Worm (Caenorhabditis elegans) whole organism, early embryonic: ENCODE measurements around the gene F46E10.18.

Experiments used
- B0310.2 ChIP-seq: sonication (generic microtip); optimal IDR thresholded peaks from 2 replicates; lab custom pipeline; 2016; ENCODE audit warnings: mild to moderate bottlenecking, missing genetic modification characterization, missing compliant biosample characterization
- F13C5.2 ChIP-seq: sonication (generic microtip); optimal IDR thresholded peaks from 2 replicates; lab custom pipeline; 2017; ENCODE audit warnings: mild to moderate bottlenecking, missing genetic modification characterization, inconsistent platforms, missing compliant biosample characterization
- aly-1 ChIP-seq: sonication (generic microtip); optimal IDR thresholded peaks from 2 replicates; lab custom pipeline; 2016; ENCODE audit warnings: missing genetic modification characterization, missing compliant biosample characterization
- ama-1 ChIP-seq: fragments of 150-350 bp; optimal IDR thresholded peaks from 2 replicates; lab custom pipeline; 2014
- ceh-13 ChIP-seq: fragments of 200-800 bp; sonication (Bioruptor generic); optimal IDR thresholded peaks from 2 replicates; lab custom pipeline; 2018; ENCODE audit warnings: mild to moderate bottlenecking, missing genetic modification characterization, missing compliant biosample characterization
- ceh-36 ChIP-seq: sonication (generic microtip); optimal IDR thresholded peaks from 2 replicates; lab custom pipeline; 2016; ENCODE audit warnings: missing genetic modification characterization, inconsistent platforms, missing compliant biosample characterization
- ets-7 ChIP-seq: sonication (generic microtip); optimal IDR thresholded peaks from 2 replicates; lab custom pipeline; 2016; ENCODE audit warnings: missing genotype, missing genetic modification characterization, missing compliant biosample characterization
- flt-1 ChIP-seq: fragments of 200-800 bp; sonication (Bioruptor generic); IDR thresholded peaks from 2 replicates; pipeline ENCODE4 v1.3.6; 2022; ENCODE audit warnings: missing genetic modification characterization, missing compliant biosample characterization
- hmbx-1 ChIP-seq: sonication (generic microtip); optimal IDR thresholded peaks from 2 replicates; lab custom pipeline; 2016; ENCODE audit warnings: mild to moderate bottlenecking, missing genetic modification characterization, missing compliant biosample characterization
- hmg-4 ChIP-seq: fragments of 200-800 bp; sonication (Bioruptor generic); optimal IDR thresholded peaks from 2 replicates; lab custom pipeline; 2018; ENCODE audit warnings: mild to moderate bottlenecking, missing genetic modification characterization, missing compliant biosample characterization
- hnd-1 ChIP-seq: sonication (generic microtip); optimal IDR thresholded peaks from 2 replicates; lab custom pipeline; 2016; ENCODE audit warnings: missing genetic modification characterization, missing compliant biosample characterization
- pes-1 ChIP-seq: fragments of 200-800 bp; sonication (Bioruptor generic); IDR thresholded peaks from 2 replicates; pipeline ENCODE4 v1.3.6; 2022; ENCODE audit warnings: missing genetic modification reagents, missing genetic modification characterization, missing compliant biosample characterization
- scrt-1 ChIP-seq: fragments of 200-800 bp; sonication (Bioruptor generic); IDR thresholded peaks from 2 replicates; pipeline ENCODE4 v1.3.6; 2022; ENCODE audit warnings: missing genetic modification characterization, missing compliant biosample characterization
- sea-1 ChIP-seq: fragments of 200-800 bp; sonication (Bioruptor generic); conservative IDR thresholded peaks from 2 replicates; pipeline ENCODE4 v1.3.6; 2022; ENCODE audit warnings: missing genetic modification characterization, missing compliant biosample characterization
- tbx-11 ChIP-seq: fragments of 200-800 bp; sonication (Bioruptor generic); IDR thresholded peaks from 2 replicates; pipeline ENCODE4 v1.3.6; 2022; ENCODE audit warnings: missing genetic modification characterization, missing compliant biosample characterization
- tbx-37 ChIP-seq: fragments of 200-800 bp; sonication (Bioruptor generic); conservative IDR thresholded peaks from 2 replicates; pipeline ENCODE4 v1.3.6; 2022; ENCODE audit warnings: missing genetic modification reagents, missing genetic modification characterization, missing compliant biosample characterization
- tra-4 ChIP-seq: sonication (generic microtip); optimal IDR thresholded peaks from 2 replicates; lab custom pipeline; 2017; ENCODE audit warnings: missing genetic modification characterization, missing compliant biosample characterization

The F46E10.18 gene

ce11 chrV:6506238-6506956, 14.4 kb upstream of the F46E10.18 start:
- TF ChIP-seq tbx-11 (GFP tag; lab: Robert Waterston, UW) = no peak

ce11 chrV:6508703-6509102, 12.1 kb upstream of the F46E10.18 start, which contains the start of gene ubh-3:
Gene ubh-3, minus strand, starts transcription at chrV:6508803.
- TF ChIP-seq ets-7 (tag; lab: Kevin White, UChicago) (no peak), tra-4 (no peak), hmg-4 (no peak), flt-1 (GFP tag; lab: Robert Waterston, UW) (no peak), pes-1 (GFP tag; lab: Robert Waterston, UW) (no peak), scrt-1 (GFP tag; lab: Robert Waterston, UW) (no peak), ama-1 (no peak), tbx-11 (GFP tag; lab: Robert Waterston, UW) (no peak), ceh-36 (tag; lab: Kevin White, UChicago) (no peak), aly-1 (no peak), tbx-37 (GFP tag; lab: Robert Waterston, UW) (no peak), hmbx-1 (tag; lab: Kevin White, UChicago) (no peak), sea-1 (GFP tag; lab: Robert Waterston, UW) (no peak), F13C5.2 (tag; lab: Kevin White, UChicago) (no peak), B0310.2 (no peak), ceh-13 (GFP tag; lab: Kevin White, UChicago) (no peak), hnd-1 (tag; lab: Kevin White, UChicago) (no peak)

- TF ChIP-seq tbx-11 (GFP tag; lab: Robert Waterston, UW) = no peak
- no peak for TF ChIP-seq hmbx-1 (tag; lab: Kevin White, UChicago)
- TF ChIP-seq F13C5.2 (tag; lab: Kevin White, UChicago) = no peak
- no peak for TF ChIP-seq sea-1 (GFP tag; lab: Robert Waterston, UW)
- no peak for TF ChIP-seq hmg-4
- TF ChIP-seq aly-1 = no peak
- no peak for TF ChIP-seq tra-4
- TF ChIP-seq scrt-1 (GFP tag; lab: Robert Waterston, UW) = no peak
- no peak for TF ChIP-seq pes-1 (GFP tag; lab: Robert Waterston, UW)
- TF ChIP-seq ets-7 (tag; lab: Kevin White, UChicago) = no peak
- TF ChIP-seq flt-1 (GFP tag; lab: Robert Waterston, UW) = no peak
- no peak for TF ChIP-seq ceh-36 (tag; lab: Kevin White, UChicago)
- no peak for TF ChIP-seq hnd-1 (tag; lab: Kevin White, UChicago)
- TF ChIP-seq ceh-13 (GFP tag; lab: Kevin White, UChicago) = no peak
Measured at ce11 chrV:6509717-6510116, 11.1 kb upstream of the F46E10.18 start, which contains the start of gene ubh-2. Gene ubh-2, minus strand, starts transcription at chrV:6509817.

- no peak for TF ChIP-seq pes-1 (GFP tag; lab: Robert Waterston, UW)
- TF ChIP-seq ceh-36 (tag; lab: Kevin White, UChicago) = no peak
- no peak for TF ChIP-seq aly-1
- TF ChIP-seq tbx-37 (GFP tag; lab: Robert Waterston, UW) = no peak
- no peak for TF ChIP-seq tra-4
- TF ChIP-seq ceh-13 (GFP tag; lab: Kevin White, UChicago) = no peak
- TF ChIP-seq tbx-11 (GFP tag; lab: Robert Waterston, UW) = no peak
- TF ChIP-seq hmg-4 = no peak
- TF ChIP-seq sea-1 (GFP tag; lab: Robert Waterston, UW) = no peak
- no peak for TF ChIP-seq hnd-1 (tag; lab: Kevin White, UChicago)
- TF ChIP-seq flt-1 (GFP tag; lab: Robert Waterston, UW) = no peak
- TF ChIP-seq B0310.2 = no peak
- no peak for TF ChIP-seq scrt-1 (GFP tag; lab: Robert Waterston, UW)
- TF ChIP-seq ets-7 (tag; lab: Kevin White, UChicago) = no peak
- no peak for TF ChIP-seq ama-1
- TF ChIP-seq F13C5.2 (tag; lab: Kevin White, UChicago) = no peak
Measured at ce11 chrV:6510622-6511021, 10.2 kb upstream of the F46E10.18 start.

ce11 chrV:6511121-6511520, 9.7 kb upstream of the F46E10.18 start, which contains the start of gene ubh-1:
Gene ubh-1, minus strand, starts transcription at chrV:6511409.
- no peak for TF ChIP-seq tbx-37 (GFP tag; lab: Robert Waterston, UW)
- no peak for TF ChIP-seq scrt-1 (GFP tag; lab: Robert Waterston, UW)
- TF ChIP-seq tbx-11 (GFP tag; lab: Robert Waterston, UW) = no peak
- no peak for TF ChIP-seq ceh-36 (tag; lab: Kevin White, UChicago)
- no peak for TF ChIP-seq ama-1
- no peak for TF ChIP-seq sea-1 (GFP tag; lab: Robert Waterston, UW)
- no peak for TF ChIP-seq hmbx-1 (tag; lab: Kevin White, UChicago)
- no peak for TF ChIP-seq ceh-13 (GFP tag; lab: Kevin White, UChicago)
- no peak for TF ChIP-seq flt-1 (GFP tag; lab: Robert Waterston, UW)
- no peak for TF ChIP-seq hmg-4
- TF ChIP-seq F13C5.2 (tag; lab: Kevin White, UChicago) = no peak
- TF ChIP-seq pes-1 (GFP tag; lab: Robert Waterston, UW) = no peak
- TF ChIP-seq ets-7 (tag; lab: Kevin White, UChicago) = no peak
- no peak for TF ChIP-seq aly-1
- TF ChIP-seq hnd-1 (tag; lab: Kevin White, UChicago) = no peak
- TF ChIP-seq B0310.2 = no peak
- no peak for TF ChIP-seq tra-4

ce11 chrV:6513356-6513755, 7.5 kb upstream of the F46E10.18 start:
- TF ChIP-seq tbx-11 (GFP tag; lab: Robert Waterston, UW) (no peak), ets-7 (tag; lab: Kevin White, UChicago) (no peak), pes-1 (GFP tag; lab: Robert Waterston, UW) (0 out of 2 replicates have a peak, but pooled peaks have one; percentile 44), hmg-4 (peak; percentile 27)

- TF ChIP-seq ceh-13 (GFP tag; lab: Kevin White, UChicago) (no peak), tra-4 (no peak), aly-1 (no peak), ama-1 (no peak), F13C5.2 (tag; lab: Kevin White, UChicago) (no peak), hmg-4 (no peak), hnd-1 (tag; lab: Kevin White, UChicago) (no peak), tbx-37 (GFP tag; lab: Robert Waterston, UW) (no peak)
Measured at ce11 chrV:6513786-6514430, 6.9 kb upstream of the F46E10.18 start.
